Worm (Caenorhabditis elegans): ENCODE measurements around the gene Y57G11C.499.
A peak's percentile ranks its signal among the peaks of the same experiment; 100 is the strongest.
"Not testable (repeated sequence)": the region's sequence is repeated elsewhere in the genome, so short reads cannot be mapped to it uniquely, and the experiment has no call there.

Gene Y57G11C.499

DNA sequence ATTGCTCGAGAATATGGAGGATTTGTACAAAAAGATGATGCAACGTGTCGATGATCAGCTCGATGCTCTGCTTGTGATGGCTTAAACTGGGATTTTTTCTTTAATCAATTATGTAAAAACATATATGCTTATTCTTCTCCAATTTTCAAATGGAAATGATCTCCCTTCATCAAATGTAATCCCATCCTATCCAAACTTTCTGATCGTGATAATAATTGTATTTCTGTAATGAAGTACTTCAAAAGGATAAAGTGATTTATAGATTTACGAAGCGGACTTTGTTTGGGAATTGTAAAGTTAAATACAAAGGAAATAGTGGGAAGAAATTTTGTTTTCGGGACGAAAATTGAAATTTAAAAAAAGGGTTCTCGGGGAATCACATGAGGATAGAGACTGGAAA lies 35.8 kb upstream of the Y57G11C.499 start:
- no peak for TF ChIP-seq med-1 (GFP tag; optimal IDR thresholded peaks at IDR 0.05; ENCODE audit: insufficient read depth)
- TF ChIP-seq cog-1 (tag; optimal IDR thresholded peaks at IDR 0.05): no peak
- TF ChIP-seq flt-1 (GFP tag; IDR thresholded peaks at IDR 0.05): no peak
- no peak for TF ChIP-seq tab-1 (GFP tag; IDR thresholded peaks at IDR 0.05)
- no peak for TF ChIP-seq ztf-23 (GFP tag; IDR thresholded peaks at IDR 0.05)

DNA sequence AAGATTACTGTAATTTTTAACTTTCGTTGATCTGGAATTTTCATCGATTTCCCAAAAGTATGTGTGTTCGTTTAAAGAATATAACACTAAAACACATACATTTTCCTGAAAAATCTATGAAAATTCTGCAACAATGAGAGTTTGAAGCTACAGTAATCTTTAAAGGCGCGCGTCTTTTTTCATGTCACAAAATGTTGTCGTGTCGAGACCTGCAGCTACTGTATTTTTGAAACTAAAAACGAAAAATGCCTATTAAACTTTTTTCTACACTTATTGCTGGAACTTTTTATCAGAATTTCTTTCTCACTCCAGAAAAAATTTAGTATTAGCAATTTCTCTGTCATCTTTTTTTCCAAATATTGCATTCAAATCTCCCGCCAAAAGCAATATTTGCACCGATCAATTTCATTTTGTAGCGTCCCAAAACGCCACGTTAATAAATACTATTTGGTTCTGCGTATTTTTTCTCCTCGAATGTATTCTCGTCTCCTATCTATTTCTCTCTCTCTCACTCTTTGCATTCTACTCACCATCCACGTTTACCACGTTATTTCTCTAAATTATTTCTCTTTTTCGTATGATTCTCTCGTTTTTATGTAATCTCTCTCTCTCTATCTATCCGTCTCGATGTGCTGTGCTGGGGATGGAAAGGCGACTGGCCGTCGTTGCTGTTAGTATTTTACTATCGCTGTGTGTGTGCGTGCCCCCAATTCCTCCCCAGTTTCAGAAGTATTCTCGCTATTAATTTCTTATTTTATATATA lies 31.8 kb upstream of the Y57G11C.499 start, which contains the start of gene melo-1:
melo-1 (plus strand) TSS at position 658 of the 763 bp plus-strand sequence.
- TF ChIP-seq flt-1 (GFP tag; IDR thresholded peaks at IDR 0.05) (no peak), tab-1 (GFP tag; IDR thresholded peaks at IDR 0.05) (no peak), ztf-29 (GFP tag; IDR thresholded peaks at IDR 0.05) (no peak), klf-2 (GFP tag; conservative IDR thresholded peaks at IDR 0.05) (no peak), T22C8.4 (GFP tag; IDR thresholded peaks at IDR 0.05) (no peak)

DNA sequence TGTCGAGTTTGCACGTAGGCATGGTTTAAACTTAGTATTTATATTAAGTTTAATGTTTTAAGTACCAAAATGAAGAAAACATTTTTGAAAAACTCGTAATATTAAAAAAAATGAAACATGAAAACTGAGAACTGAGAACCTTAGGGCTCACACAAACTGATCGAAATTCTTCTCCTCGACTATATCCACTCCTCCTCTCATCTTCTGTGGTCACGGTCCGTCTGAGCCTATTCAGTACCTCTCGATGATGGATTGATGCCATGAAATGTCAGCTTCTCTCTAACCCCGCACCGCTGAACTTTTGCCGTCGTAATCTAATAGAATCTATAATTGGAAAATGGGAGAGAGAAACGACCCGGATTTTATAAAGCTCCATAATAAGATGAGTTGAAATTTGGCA lies 29.7 kb upstream of the Y57G11C.499 start, which contains the start of gene nlp-56:
nlp-56 (minus strand) TSS at position 257 of the 400 bp plus-strand sequence.
- no peak for TF ChIP-seq flt-1 (GFP tag; IDR thresholded peaks at IDR 0.05)
- no peak for TF ChIP-seq tab-1 (GFP tag; IDR thresholded peaks at IDR 0.05)
- no peak for TF ChIP-seq ztf-23 (GFP tag; IDR thresholded peaks at IDR 0.05)

DNA sequence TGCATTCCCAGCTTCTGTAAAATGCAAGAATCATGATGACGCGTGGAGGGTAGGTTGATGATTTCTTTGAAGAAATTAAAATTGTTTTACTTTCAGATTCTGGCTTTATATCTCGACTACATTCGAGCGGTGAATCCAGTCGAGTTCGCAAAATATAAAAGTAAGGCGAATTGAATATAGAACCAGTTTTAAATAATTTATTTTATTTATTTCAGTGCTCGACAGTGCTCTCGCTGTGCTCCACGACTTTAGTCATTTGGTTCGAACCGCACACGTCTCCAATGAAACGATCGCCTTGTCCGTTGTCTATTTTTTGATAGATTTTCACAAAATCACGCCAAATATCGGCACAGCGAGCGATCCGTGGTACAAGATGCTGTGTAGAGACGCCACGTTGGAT lies 27.5 kb upstream of the Y57G11C.499 start, which contains the start of gene Y57G11C.1130:
Y57G11C.1130 (plus strand) TSS at position 301 of the 400 bp plus-strand sequence.
- no peak for TF ChIP-seq ztf-23 (GFP tag; IDR thresholded peaks at IDR 0.05)
- TF ChIP-seq flt-1 (GFP tag; IDR thresholded peaks at IDR 0.05): no peak
- no peak for TF ChIP-seq med-1 (GFP tag; optimal IDR thresholded peaks at IDR 0.05; ENCODE audit: insufficient read depth)
- no peak for TF ChIP-seq tab-1 (GFP tag; IDR thresholded peaks at IDR 0.05)
- TF ChIP-seq T22C8.4 (GFP tag; IDR thresholded peaks at IDR 0.05): no peak

DNA sequence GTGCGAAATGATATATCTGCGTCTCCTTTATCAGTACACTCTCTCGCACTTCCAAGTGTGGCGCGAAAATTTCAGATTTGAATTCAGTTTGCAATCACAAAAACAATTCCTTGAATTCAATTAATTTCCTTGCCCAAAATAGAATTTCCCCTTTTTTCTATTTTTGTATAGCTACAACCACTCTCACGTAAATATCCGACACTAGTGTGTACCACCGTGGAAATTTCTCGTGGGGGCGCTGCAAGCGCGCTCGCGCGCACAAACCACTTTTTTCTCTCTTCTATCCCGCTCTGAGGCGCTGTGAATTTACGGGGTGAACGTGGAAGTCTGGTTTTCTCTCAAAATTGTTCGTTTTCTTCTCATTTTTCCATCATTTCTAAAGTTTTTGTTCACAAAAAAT lies 26.8 kb upstream of the Y57G11C.499 start, which contains the start of gene Y57G11C.8:
Y57G11C.8 (plus strand) TSS at position 301 of the 400 bp plus-strand sequence.
- TF ChIP-seq T22C8.4 (GFP tag; IDR thresholded peaks at IDR 0.05) (no peak), klf-2 (GFP tag; conservative IDR thresholded peaks at IDR 0.05) (no peak), cog-1 (tag; optimal IDR thresholded peaks at IDR 0.05) (no peak), ztf-23 (GFP tag; IDR thresholded peaks at IDR 0.05) (no peak), tab-1 (GFP tag; IDR thresholded peaks at IDR 0.05) (no peak), med-1 (GFP tag; optimal IDR thresholded peaks at IDR 0.05; ENCODE audit: insufficient read depth) (no peak), ref-1 (GFP tag; conservative IDR thresholded peaks at IDR 0.05) (no peak), flt-1 (GFP tag; IDR thresholded peaks at IDR 0.05) (no peak), ztf-29 (GFP tag; IDR thresholded peaks at IDR 0.05) (no peak)

DNA sequence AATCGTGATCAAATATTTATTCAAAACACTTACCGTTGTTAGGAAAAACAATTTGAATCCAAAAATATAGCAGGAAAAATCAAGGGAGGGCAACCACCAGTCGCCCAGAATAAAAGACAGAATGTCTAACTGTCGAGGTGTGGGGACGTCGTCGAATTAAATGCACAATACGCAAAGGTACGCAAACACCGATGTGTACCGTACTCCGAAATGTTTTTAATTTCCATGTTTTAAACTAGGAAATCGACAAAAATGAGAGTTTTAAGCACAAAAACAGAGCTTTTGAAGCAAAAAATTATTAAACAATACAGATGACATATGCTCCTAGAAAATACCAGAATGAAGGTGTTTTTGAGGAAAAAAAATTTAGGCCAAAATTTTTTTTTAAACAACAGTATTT lies 19.7 kb upstream of the Y57G11C.499 start, which contains the start of gene Y57G11C.51:
Y57G11C.51 (minus strand) TSS at position 101 of the 400 bp plus-strand sequence.
- not testable (repeated sequence) for TF ChIP-seq ref-1 (GFP tag; conservative IDR thresholded peaks at IDR 0.05); ztf-29 (GFP tag; IDR thresholded peaks at IDR 0.05); tab-1 (GFP tag; IDR thresholded peaks at IDR 0.05)

DNA sequence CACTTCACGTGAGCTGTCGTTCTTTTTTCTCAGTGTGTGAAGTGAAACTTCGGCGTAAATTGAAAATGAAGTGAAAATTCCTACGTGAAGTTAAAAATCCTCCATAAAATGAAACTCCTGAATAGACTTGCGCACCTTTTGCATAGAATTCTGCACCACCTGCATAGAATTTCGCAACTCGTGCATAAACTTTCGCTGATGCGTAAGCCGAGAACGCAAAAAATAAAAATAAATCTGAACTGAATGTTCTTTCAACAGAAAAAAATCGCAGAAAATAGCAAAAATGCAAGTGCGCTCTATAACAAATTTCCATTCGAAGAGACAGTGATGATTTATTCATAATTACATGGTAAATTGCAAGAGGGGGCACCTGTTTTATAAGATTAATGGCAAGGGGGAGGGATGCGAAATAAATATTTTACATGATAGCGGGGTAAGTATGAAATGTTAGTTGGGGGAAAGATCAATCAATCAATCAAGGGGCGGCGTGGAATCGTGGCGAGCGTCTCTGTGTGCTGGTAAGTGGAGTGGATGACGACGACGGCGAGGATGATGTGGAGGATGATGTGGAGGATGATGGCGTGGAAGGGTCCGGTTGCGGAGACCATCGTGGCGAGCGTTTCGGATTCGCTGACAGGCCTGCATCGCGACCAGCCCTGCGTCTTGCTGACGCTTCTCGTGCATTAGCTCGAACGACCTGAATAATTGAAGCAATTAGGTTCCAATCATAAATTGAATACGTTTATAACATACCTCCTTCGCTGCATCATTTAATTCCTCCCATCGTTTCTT lies 18.7 kb upstream of the Y57G11C.499 start, which contains the start of gene Y57G11C.36:
Y57G11C.36 (minus strand) TSS at position 502 of the 792 bp plus-strand sequence.
- TF ChIP-seq ztf-29 (GFP tag; IDR thresholded peaks at IDR 0.05) (no peak), tab-1 (GFP tag; IDR thresholded peaks at IDR 0.05) (0 out of 2 replicates have a peak, but pooled peaks have one; percentile 18)

DNA sequence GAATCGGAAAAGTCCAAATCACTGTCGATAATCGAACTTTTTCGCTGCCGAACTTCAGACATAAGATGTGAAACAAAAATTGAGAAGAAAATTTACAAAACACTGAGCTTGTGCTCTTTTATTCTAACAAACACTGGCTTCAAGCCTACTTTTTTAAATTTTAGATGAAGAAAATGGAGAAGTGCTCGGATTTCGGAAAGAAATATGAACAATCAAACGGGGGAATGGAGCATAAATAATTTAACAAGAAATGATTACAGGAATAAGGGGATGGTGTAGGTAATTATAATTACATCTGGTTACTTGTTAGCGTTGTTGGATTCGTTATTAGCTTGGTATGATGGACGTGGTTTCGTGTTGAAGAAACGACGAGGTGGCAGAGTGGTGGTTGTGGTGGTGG lies 16.6 kb upstream of the Y57G11C.499 start, which contains the start of gene degl-1:
degl-1 (minus strand) TSS at position 101 of the 400 bp plus-strand sequence.
- TF ChIP-seq klf-2 (GFP tag; conservative IDR thresholded peaks at IDR 0.05): no peak
- TF ChIP-seq ref-1 (GFP tag; conservative IDR thresholded peaks at IDR 0.05): no peak
- TF ChIP-seq T22C8.4 (GFP tag; IDR thresholded peaks at IDR 0.05): no peak
- TF ChIP-seq cog-1 (tag; optimal IDR thresholded peaks at IDR 0.05): no peak
- no peak for TF ChIP-seq med-1 (GFP tag; optimal IDR thresholded peaks at IDR 0.05; ENCODE audit: insufficient read depth)
- no peak for TF ChIP-seq tab-1 (GFP tag; IDR thresholded peaks at IDR 0.05)
- no peak for TF ChIP-seq flt-1 (GFP tag; IDR thresholded peaks at IDR 0.05)
- no peak for TF ChIP-seq ztf-29 (GFP tag; IDR thresholded peaks at IDR 0.05)
- TF ChIP-seq ztf-23 (GFP tag; IDR thresholded peaks at IDR 0.05): no peak

DNA sequence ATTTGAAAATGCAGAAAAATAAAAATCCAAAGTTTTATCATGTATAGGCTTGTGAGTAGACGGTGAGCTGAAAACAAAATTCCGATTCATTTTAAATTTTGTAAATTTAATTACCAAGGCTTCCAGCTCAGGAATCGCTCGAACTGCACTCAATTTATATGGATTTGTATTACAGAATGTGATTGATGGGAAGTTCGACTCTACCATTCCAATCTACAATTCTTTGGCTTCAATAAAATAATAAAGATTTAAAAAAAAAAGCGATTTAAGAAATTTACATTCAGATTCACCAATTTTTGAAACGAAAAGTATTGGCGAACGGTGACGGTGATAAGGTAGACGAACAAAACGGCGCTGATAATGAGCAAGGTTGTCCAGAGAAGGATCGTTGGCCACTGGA lies 15.9 kb upstream of the Y57G11C.499 start:
- TF ChIP-seq cog-1 (tag; optimal IDR thresholded peaks at IDR 0.05) (no peak), klf-2 (GFP tag; conservative IDR thresholded peaks at IDR 0.05) (no peak), T22C8.4 (GFP tag; IDR thresholded peaks at IDR 0.05) (no peak), ztf-29 (GFP tag; IDR thresholded peaks at IDR 0.05) (no peak), ztf-23 (GFP tag; IDR thresholded peaks at IDR 0.05) (no peak), flt-1 (GFP tag; IDR thresholded peaks at IDR 0.05) (no peak), ref-1 (GFP tag; conservative IDR thresholded peaks at IDR 0.05) (no peak), med-1 (GFP tag; optimal IDR thresholded peaks at IDR 0.05; ENCODE audit: insufficient read depth) (no peak), tab-1 (GFP tag; IDR thresholded peaks at IDR 0.05) (no peak)
